Fruit fly (Drosophila melanogaster): ENCODE measurements around the gene Kap-alpha3.
A peak's percentile ranks its signal among the peaks of the same experiment; 100 is the strongest.

Kap-alpha3 gene

dm6 chr3R:9591769-9592388 is 14.3 kb upstream of the Kap-alpha3 start (continued):
- TF ChIP-seq Bteb2 (GFP tag; optimal IDR thresholded peaks at IDR 0.05) (no peak), dmrt11E (tag; optimal IDR thresholded peaks at IDR 0.05) (peak; percentile 14), sens (GFP tag) (peak; percentile 75), CG42726 (GFP tag; IDR thresholded peaks at IDR 0.05; ENCODE audit: partially characterized antibody) (no peak), Vsx1 (GFP tag; optimal IDR thresholded peaks at IDR 0.05) (peak; percentile 61), Dek (tag; optimal IDR thresholded peaks at IDR 0.05) (no peak), kah (GFP tag; optimal IDR thresholded peaks at IDR 0.05) (peak; percentile 29), gsb-n (tag; optimal IDR thresholded peaks at IDR 0.05) (peak; percentile 2), kni (GFP tag; optimal IDR thresholded peaks at IDR 0.05) (peak; percentile 43), tll (GFP tag; optimal IDR thresholded peaks at IDR 0.05) (peak in 1 of 2 experiments; percentile 7), Med (GFP tag) (peak; percentile 71)

dm6 chr3R:9590952-9591532 is 13.5 kb upstream of the Kap-alpha3 start, which contains the start of the genes bocks and CG8312:
Gene bocks (minus strand): TSS chr3R:9591002.
Gene CG8312 (plus strand): TSS chr3R:9591309.
- TF ChIP-seq CG10959 (GFP tag; IDR thresholded peaks at IDR 0.05) (no peak), Vsx1 (GFP tag; optimal IDR thresholded peaks at IDR 0.05) (no peak), CG1792 (GFP tag; optimal IDR thresholded peaks at IDR 0.05) (peak; percentile 44), CG12155 (GFP tag; optimal IDR thresholded peaks at IDR 0.05) (peak; percentile 44), Gsc (GFP tag; IDR thresholded peaks at IDR 0.05) (no peak), H15 (GFP tag; IDR thresholded peaks at IDR 0.05) (no peak), CG7372 (GFP tag; IDR thresholded peaks at IDR 0.05) (no peak), Dip3 (GFP tag; optimal IDR thresholded peaks at IDR 0.05) (peak; percentile 45), CG6689 (GFP tag; IDR thresholded peaks at IDR 0.05) (no peak), cwo (GFP tag; optimal IDR thresholded peaks at IDR 0.05) (peak; percentile 23), lov (optimal IDR thresholded peaks at IDR 0.05) (no peak), lov (GFP tag; IDR thresholded peaks at IDR 0.05) (no peak), mirr (GFP tag; optimal IDR thresholded peaks at IDR 0.05) (no peak), Sry-δ (GFP tag; optimal IDR thresholded peaks at IDR 0.05) (peak; percentile 99), rib (GFP tag; IDR thresholded peaks at IDR 0.05) (no peak), Taf1 (GFP tag; IDR thresholded peaks at IDR 0.05) (no peak), ERR (GFP tag; optimal IDR thresholded peaks at IDR 0.05) (peak; percentile 80), CG4424 (GFP tag; optimal IDR thresholded peaks at IDR 0.05) (peak; percentile 50), Oli (tag; optimal IDR thresholded peaks at IDR 0.05) (no peak), vnd (GFP tag; IDR thresholded peaks at IDR 0.05; ENCODE audit: partially characterized antibody) (no peak), CG10209 (GFP tag; optimal IDR thresholded peaks at IDR 0.05) (peak; percentile 16), CG12744 (GFP tag; optimal IDR thresholded peaks at IDR 0.05) (no peak), CG31365 (tag; optimal IDR thresholded peaks at IDR 0.05) (no peak), stwl (tag; optimal IDR thresholded peaks at IDR 0.05) (peak; percentile 94), E2f1 (GFP tag; IDR thresholded peaks at IDR 0.05) (no peak), D19B (GFP tag; optimal IDR thresholded peaks at IDR 0.05) (no peak), fd64A (GFP tag; optimal IDR thresholded peaks at IDR 0.05) (no peak), Eip74EF (GFP tag; optimal IDR thresholded peaks at IDR 0.05) (no peak), CG14965 (GFP tag; optimal IDR thresholded peaks at IDR 0.05; ENCODE audit: borderline replicate concordance) (no peak), Asciz (GFP tag; optimal IDR thresholded peaks at IDR 0.05) (no peak), CG17612 (GFP tag; IDR thresholded peaks at IDR 0.05) (no peak), HHEX (GFP tag; optimal IDR thresholded peaks at IDR 0.05) (no peak), CG14667 (GFP tag; IDR thresholded peaks at IDR 0.05) (no peak), CG1024 (GFP tag; IDR thresholded peaks at IDR 0.05) (no peak), CG11723 (GFP tag; optimal IDR thresholded peaks at IDR 0.05) (no peak), emc (GFP tag; optimal IDR thresholded peaks at IDR 0.05) (no peak), Scr (GFP tag; IDR thresholded peaks at IDR 0.05; ENCODE audit: partially characterized antibody) (no peak), dati (GFP tag; IDR thresholded peaks at IDR 0.05) (no peak)

Data from whole organism, embryonic.